Worm (Caenorhabditis elegans) whole organism, dauer: ENCODE measurements around the gene Y25C1A.13.
"Not testable (repeated sequence)": the region's sequence is repeated elsewhere in the genome, so short reads cannot be mapped to it uniquely, and the experiment has no call there.

Experiments used
- unc-62 ChIP-seq: sonication (generic microtip); optimal IDR thresholded peaks from 2 replicates; lab custom pipeline; 2017; ENCODE audit warnings: missing biosample characterization, missing genetic modification reagents, missing genetic modification characterization

The Y25C1A.13 gene

ce11 chrII:3111147-3111546 is at the start of gene Y25C1A.13:
TSS of gene Y25C1A.13 (minus strand) at chrII:3111247.
- TF ChIP-seq unc-62 (GFP tag; lab: Kevin White, UChicago) = no peak

ce11 chrII:3158985-3159384 is 47.9 kb upstream of the Y25C1A.13 start, which contains the start of gene sri-34:
TSS of gene sri-34 (minus strand) at chrII:3159085.
- TF ChIP-seq unc-62 (GFP tag; lab: Kevin White, UChicago) = no peak

DNA sequence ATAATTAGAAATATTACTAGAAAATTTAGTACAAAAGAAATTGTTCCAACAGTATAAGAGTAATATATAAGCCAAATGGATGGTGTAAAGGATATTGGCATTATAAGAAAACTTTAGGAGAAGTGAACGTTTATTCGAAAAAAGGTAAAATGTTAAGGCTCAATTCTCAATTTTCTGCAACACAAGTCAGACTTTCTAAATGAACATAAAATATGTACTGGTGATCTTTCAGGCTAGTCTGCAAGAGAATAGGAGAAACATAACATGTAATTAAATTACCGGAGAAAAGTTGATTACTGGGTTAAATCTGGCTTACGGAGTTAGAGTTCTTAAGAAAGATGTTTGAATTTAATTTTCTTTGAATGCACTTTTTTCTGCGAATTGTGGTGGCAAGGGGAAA is 45.7 kb upstream of the Y25C1A.13 start, which contains the start of gene sri-33:
TSS of gene sri-33 (minus strand) at position 101 of the 400 bp plus-strand sequence.
- no peak for TF ChIP-seq unc-62 (GFP tag; lab: Kevin White, UChicago)

ce11 chrII:3154383-3154782 is 43.3 kb upstream of the Y25C1A.13 start, which contains the start of gene sri-32:
TSS of gene sri-32 (minus strand) at chrII:3154483.
- TF ChIP-seq unc-62 (GFP tag; lab: Kevin White, UChicago) = no peak

DNA sequence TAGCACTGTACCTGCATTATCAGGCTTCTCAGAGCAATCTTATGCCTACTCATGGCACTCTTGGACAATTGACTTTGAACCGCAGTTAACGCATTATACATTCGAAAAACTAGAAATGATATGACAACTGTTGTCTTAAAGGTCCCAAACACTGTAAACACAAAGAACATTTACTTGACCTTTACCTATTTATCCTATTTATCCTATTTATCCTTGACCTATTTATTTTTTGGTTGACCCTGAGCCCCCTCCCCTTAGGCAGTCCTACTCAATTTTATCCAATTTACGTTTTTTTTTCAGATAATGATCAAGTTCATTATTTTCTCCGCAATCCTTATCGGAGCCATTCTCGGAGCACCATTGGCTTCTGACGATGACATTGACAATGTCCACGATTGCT is 40.6 kb upstream of the Y25C1A.13 start, which contains the start of the genes T10D4.14 and T10D4.19:
TSS of gene T10D4.14 (minus strand) at position 101 of the 400 bp plus-strand sequence.
TSS of gene T10D4.19 (plus strand) at position 304 of the 400 bp plus-strand sequence.
- no peak for TF ChIP-seq unc-62 (GFP tag; lab: Kevin White, UChicago)

ce11 chrII:3149521-3150190 is 38.6 kb upstream of the Y25C1A.13 start, which contains the start of the genes T10D4.11 and T10D4.1:
TSS of gene T10D4.11 (minus strand) at chrII:3149621.
TSS of gene T10D4.1 (plus strand) at chrII:3150140.
- TF ChIP-seq unc-62 (GFP tag; lab: Kevin White, UChicago) = no peak

DNA sequence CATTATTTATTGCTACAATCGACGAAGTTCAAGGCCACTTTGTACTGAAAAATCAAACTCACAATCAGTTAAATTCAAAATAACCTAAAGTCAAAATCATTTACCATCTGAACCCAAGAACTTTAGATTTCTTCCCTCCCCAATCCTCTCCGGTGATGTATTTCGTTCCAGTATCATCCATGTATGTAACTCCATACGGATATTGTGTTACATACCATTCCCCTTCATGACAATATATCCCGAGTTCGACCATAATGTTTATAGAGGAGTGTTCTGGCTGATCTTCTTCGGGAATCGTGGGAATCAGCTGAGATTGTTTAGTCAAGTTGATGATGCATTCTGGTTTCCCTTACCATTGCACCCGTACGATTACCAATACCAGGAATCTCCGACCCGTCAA is 37.4 kb upstream of the Y25C1A.13 start:
- no peak for TF ChIP-seq unc-62 (GFP tag; lab: Kevin White, UChicago)

- no peak for TF ChIP-seq unc-62 (GFP tag; lab: Kevin White, UChicago)
Observed at ce11 chrII:3145842-3146241, 34.8 kb upstream of the Y25C1A.13 start, which contains the start of gene T10D4.15. TSS of gene T10D4.15 (plus strand) at chrII:3146142.

DNA sequence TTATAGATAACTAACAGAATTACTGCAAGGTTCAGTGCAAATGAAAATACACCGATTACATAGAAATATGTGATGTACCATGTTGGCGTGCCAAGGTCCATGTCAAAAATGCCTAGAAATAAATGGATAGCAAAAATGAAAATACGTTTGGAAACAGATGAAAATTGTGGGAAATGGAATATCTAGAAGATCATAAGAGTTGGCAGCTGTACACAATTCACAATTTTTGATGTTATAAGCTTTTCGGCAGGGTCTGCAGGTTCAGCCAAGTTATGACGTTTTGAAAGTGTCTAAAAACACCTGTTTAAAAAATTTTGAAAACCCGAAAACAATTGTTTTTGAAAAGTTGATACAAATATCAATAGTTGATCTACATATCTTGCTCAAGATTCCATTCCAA is 33.5 kb upstream of the Y25C1A.13 start, which contains the start of gene sri-43:
TSS of gene sri-43 (minus strand) at position 101 of the 400 bp plus-strand sequence.
- not testable (repeated sequence) for TF ChIP-seq unc-62 (GFP tag; lab: Kevin White, UChicago)

DNA sequence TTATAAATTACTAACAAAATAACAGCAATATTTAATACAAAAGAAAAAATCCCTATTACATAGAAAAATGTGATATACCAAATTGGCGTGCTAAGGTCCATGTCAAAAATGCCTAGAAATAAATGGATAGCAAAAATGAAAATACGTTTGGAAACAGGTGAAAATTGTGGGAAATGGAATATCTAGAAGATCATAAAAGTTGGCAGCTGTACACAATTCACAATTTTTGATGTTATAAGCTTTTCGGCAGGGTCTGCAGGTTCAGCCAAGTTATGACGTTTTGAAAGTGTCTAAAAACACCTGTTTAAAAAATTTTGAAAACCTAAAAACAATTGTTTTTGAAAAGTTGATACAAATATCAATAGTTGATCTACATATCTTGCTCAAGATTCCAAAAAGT is 31.8 kb upstream of the Y25C1A.13 start, which contains the start of gene sri-42:
TSS of gene sri-42 (minus strand) at position 101 of the 400 bp plus-strand sequence.
- TF ChIP-seq unc-62 (GFP tag; lab: Kevin White, UChicago) = not testable (repeated sequence)

DNA sequence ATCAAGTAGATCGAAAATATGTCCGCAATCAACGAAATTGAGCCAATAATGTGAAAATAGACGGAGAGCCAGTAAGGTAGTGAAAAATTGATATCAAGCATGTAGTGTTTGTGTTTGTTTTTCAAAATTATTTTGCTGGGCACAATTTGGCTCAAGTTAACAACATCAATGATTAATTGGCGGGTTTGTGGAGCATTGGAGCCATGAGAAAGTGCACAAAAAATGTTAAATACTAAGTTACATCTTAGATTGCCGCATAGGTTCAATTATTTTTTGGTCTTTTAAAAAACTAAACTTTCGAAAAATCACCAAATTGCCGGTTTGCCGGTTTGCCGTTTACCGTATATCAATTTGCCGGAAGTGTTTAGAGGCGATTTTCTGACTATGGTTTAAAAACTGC is 26.8 kb upstream of the Y25C1A.13 start, which contains the start of gene sri-54:
TSS of gene sri-54 (minus strand) at position 101 of the 400 bp plus-strand sequence.
- TF ChIP-seq unc-62 (GFP tag; lab: Kevin White, UChicago) = no peak

DNA sequence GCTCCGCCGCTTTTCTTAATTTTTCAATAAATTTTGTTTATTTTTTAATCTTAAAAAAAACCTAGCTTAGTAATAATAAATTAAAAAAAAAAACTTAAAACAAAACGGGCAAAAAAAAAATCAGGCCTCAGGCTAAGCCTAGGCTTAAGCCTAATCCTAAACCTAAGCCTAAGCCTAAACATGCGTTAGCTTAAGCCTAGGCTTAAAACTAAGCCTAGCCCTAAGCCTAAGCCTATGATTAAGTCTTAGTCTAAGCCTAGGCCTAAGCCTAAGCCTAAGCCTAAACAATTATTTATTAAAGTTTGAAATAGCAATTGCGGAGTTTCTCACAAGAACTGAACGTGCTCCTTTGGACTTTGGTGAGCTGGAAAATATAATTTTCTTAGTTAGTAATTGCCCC is 24.2 kb upstream of the Y25C1A.13 start:
- TF ChIP-seq unc-62 (GFP tag; lab: Kevin White, UChicago) = no peak

- no peak for TF ChIP-seq unc-62 (GFP tag; lab: Kevin White, UChicago)
Observed at ce11 chrII:3129007-3129406, 18.0 kb upstream of the Y25C1A.13 start, which contains the start of gene chil-24. TSS of gene chil-24 (plus strand) at chrII:3129162.

DNA sequence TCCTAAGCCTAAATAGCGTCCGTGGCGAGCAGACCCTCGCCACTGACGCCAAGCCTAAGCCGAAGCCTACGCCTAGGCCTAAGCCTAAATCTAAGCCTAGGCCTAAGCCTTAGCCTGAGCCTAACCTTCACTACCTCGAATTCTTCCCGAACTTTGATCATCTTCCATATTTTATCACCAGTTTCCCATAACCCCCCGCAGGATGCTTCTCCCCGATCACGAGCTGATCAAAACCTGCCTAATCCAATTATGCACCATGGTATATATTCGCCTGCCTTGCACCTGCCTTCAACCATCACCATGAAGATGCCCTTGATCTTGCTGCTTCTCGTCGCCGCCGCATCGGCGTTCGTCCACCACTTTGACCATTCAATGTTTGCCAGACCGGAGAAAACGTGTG is 15.7 kb upstream of the Y25C1A.13 start, which contains the start of gene ins-31:
TSS of gene ins-31 (plus strand) at position 301 of the 400 bp plus-strand sequence.
- not testable (repeated sequence) for TF ChIP-seq unc-62 (GFP tag; lab: Kevin White, UChicago)

DNA sequence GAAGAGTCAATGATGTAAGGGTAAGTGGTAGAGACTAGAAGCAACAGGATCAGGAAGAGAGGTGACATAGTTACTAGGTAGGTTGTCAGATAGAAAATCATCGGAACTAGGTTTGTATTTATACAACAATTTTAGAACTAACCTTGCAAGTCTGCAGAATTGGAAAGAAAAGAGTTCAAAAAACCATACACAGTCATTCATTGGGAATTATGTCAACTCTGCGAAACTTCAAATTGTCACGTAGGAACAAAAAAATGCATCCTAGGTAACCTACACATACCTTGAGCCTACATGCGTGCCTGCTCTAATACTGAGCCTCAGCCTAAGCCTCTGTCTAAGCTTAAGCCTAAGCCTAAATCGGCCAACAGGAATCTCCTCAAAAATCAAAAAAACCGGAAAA is 15.3 kb upstream of the Y25C1A.13 start, which contains the start of gene ins-19:
TSS of gene ins-19 (minus strand) at position 101 of the 400 bp plus-strand sequence.
- TF ChIP-seq unc-62 (GFP tag; lab: Kevin White, UChicago) = no peak

- TF ChIP-seq unc-62 (GFP tag; lab: Kevin White, UChicago) = no peak
Observed at ce11 chrII:3123206-3123605, 12.2 kb upstream of the Y25C1A.13 start, which contains the start of gene srh-71. TSS of gene srh-71 (plus strand) at chrII:3123506.
